Worm (Caenorhabditis elegans): ENCODE measurements around the gene C04E6.13.

C04E6.13 gene

ce11 chrV:5912426-5912825, at the start of gene C04E6.13:
Gene C04E6.13 (plus strand): TSS chrV:5912726.
- no peak for TF ChIP-seq unc-62 (GFP tag; optimal IDR thresholded peaks at IDR 0.05)
- TF ChIP-seq lin-11 (tag; optimal IDR thresholded peaks at IDR 0.05), result no peak
- no peak for TF ChIP-seq ama-1 (optimal IDR thresholded peaks at IDR 0.05)
- TF ChIP-seq nhr-11 (tag; optimal IDR thresholded peaks at IDR 0.05), result no peak
- TF ChIP-seq nhr-6 (tag; optimal IDR thresholded peaks at IDR 0.05), result no peak

ce11 chrV:5865085-5865484, 47.4 kb upstream of the C04E6.13 start, which contains the start of gene F26F12.5:
Gene F26F12.5 (minus strand): TSS chrV:5865185.
- no peak for TF ChIP-seq ztf-1 (GFP tag; conservative IDR thresholded peaks at IDR 0.05)
- TF ChIP-seq ceh-82 (tag; optimal IDR thresholded peaks at IDR 0.05), result no peak
- no peak for TF ChIP-seq ztf-4 (tag; optimal IDR thresholded peaks at IDR 0.05)

ce11 chrV:5869227-5869626, 43.3 kb upstream of the C04E6.13 start, which contains the start of gene F26F12.4:
Gene F26F12.4 (minus strand): TSS chrV:5869327.
- TF ChIP-seq F13H6.1 (tag; optimal IDR thresholded peaks at IDR 0.05), result no peak
- no peak for TF ChIP-seq alr-1 (tag; optimal IDR thresholded peaks at IDR 0.05)
- TF ChIP-seq nhr-10 (tag; optimal IDR thresholded peaks at IDR 0.05), result no peak

- no peak for TF ChIP-seq Y55F3AM.14 (GFP tag; optimal IDR thresholded peaks at IDR 0.05)
- TF ChIP-seq lin-39 (tag; optimal IDR thresholded peaks at IDR 0.05), result no peak
- no peak for TF ChIP-seq nhr-129 (tag; optimal IDR thresholded peaks at IDR 0.05)
- no peak for TF ChIP-seq nhr-237 (tag; optimal IDR thresholded peaks at IDR 0.05)
- TF ChIP-seq mbf-1 (tag; optimal IDR thresholded peaks at IDR 0.05), result no peak
- no peak for TF ChIP-seq nhr-77 (tag; optimal IDR thresholded peaks at IDR 0.05)
- no peak for TF ChIP-seq snpc-4 (tag; optimal IDR thresholded peaks at IDR 0.05)
Observed at ce11 chrV:5871759-5872158, 40.8 kb upstream of the C04E6.13 start, which contains the start of gene C02G6.2. Gene C02G6.2 (plus strand): TSS chrV:5872059.

ce11 chrV:5876966-5877365, 35.6 kb upstream of the C04E6.13 start:
- TF ChIP-seq unc-39 (tag; optimal IDR thresholded peaks at IDR 0.05) (no peak), sma-9 (GFP tag; optimal IDR thresholded peaks at IDR 0.05) (no peak), sma-9 (tag; optimal IDR thresholded peaks at IDR 0.05) (no peak), unc-55 (GFP tag; optimal IDR thresholded peaks at IDR 0.05) (no peak), lin-11 (tag; optimal IDR thresholded peaks at IDR 0.05) (no peak)

- TF ChIP-seq blmp-1 (tag; optimal IDR thresholded peaks at IDR 0.05; ENCODE audit: insufficient read depth) (no peak), unc-55 (GFP tag; optimal IDR thresholded peaks at IDR 0.05) (no peak), ztf-1 (GFP tag; conservative IDR thresholded peaks at IDR 0.05) (no peak), fos-1 (tag; optimal IDR thresholded peaks at IDR 0.05) (no peak), R02D3.7 (tag; optimal IDR thresholded peaks at IDR 0.05) (no peak), lsy-2 (tag; optimal IDR thresholded peaks at IDR 0.05) (no peak), nhr-237 (tag; optimal IDR thresholded peaks at IDR 0.05) (no peak), unc-39 (tag; optimal IDR thresholded peaks at IDR 0.05) (no peak), nhr-21 (tag; optimal IDR thresholded peaks at IDR 0.05) (no peak), C34F6.9 (tag; optimal IDR thresholded peaks at IDR 0.05) (no peak)
Observed at ce11 chrV:5880064-5880463, 32.5 kb upstream of the C04E6.13 start, which contains the start of gene C02G6.3. Gene C02G6.3 (plus strand): TSS chrV:5880364.

- TF ChIP-seq ztf-1 (GFP tag; conservative IDR thresholded peaks at IDR 0.05) (no peak), fos-1 (tag; optimal IDR thresholded peaks at IDR 0.05) (no peak), ZK546.5 (tag; optimal IDR thresholded peaks at IDR 0.05) (no peak), nhr-23 (tag; optimal IDR thresholded peaks at IDR 0.05) (no peak), dmd-4 (tag; optimal IDR thresholded peaks at IDR 0.05) (no peak), aly-2 (tag; optimal IDR thresholded peaks at IDR 0.05) (no peak), ztf-4 (tag; optimal IDR thresholded peaks at IDR 0.05) (no peak), nhr-237 (tag; optimal IDR thresholded peaks at IDR 0.05) (no peak), Y55F3AM.14 (GFP tag; optimal IDR thresholded peaks at IDR 0.05) (no peak), nhr-10 (tag; optimal IDR thresholded peaks at IDR 0.05) (no peak), lin-39 (tag; optimal IDR thresholded peaks at IDR 0.05) (no peak), elt-3 (tag; optimal IDR thresholded peaks at IDR 0.05) (no peak), peb-1 (tag; optimal IDR thresholded peaks at IDR 0.05) (no peak), egl-27 (tag; optimal IDR thresholded peaks at IDR 0.05) (no peak), nhr-21 (tag; optimal IDR thresholded peaks at IDR 0.05) (no peak), elt-1 (tag; optimal IDR thresholded peaks at IDR 0.05) (no peak), nhr-11 (tag; optimal IDR thresholded peaks at IDR 0.05) (no peak)
Observed at ce11 chrV:5882429-5882828, 30.1 kb upstream of the C04E6.13 start.

All from whole organism, L2 larva.